Worm (Caenorhabditis elegans) whole organism, early embryonic: ENCODE measurements around the gene E04F6.9.

Experiments
- ceh-13 ChIP-seq: fragments of 200-800 bp; sonication (Bioruptor generic); optimal IDR thresholded peaks from 2 replicates; lab custom pipeline; 2018; ENCODE audit warnings: mild to moderate bottlenecking, missing genetic modification characterization, missing compliant biosample characterization
- tbx-11 ChIP-seq: fragments of 200-800 bp; sonication (Bioruptor generic); IDR thresholded peaks from 2 replicates; pipeline ENCODE4 v1.3.6; 2022; ENCODE audit warnings: missing genetic modification characterization, missing compliant biosample characterization

- TF ChIP-seq tbx-11 (GFP tag; lab: Robert Waterston, UW) (no peak), ceh-13 (GFP tag; lab: Kevin White, UChicago) (no peak)
Observed at ce11 chrII:7231951-7232350, 20.0 kb upstream of the E04F6.9 start.
